Fruit fly (Drosophila melanogaster) whole organism, embryonic: Measurements from ENCODE around the gene Hip1.

Experiments
- CG11093 ChIP-seq: fragments of 200-800 bp; sonication (Bioruptor generic); IDR thresholded peaks from 3 replicates; pipeline ENCODE4 v1.3.6; 2022; ENCODE audit warnings: missing biosample characterization, missing genetic modification characterization
- CG11696 ChIP-seq: fragments of 200-800 bp; sonication (Bioruptor generic); IDR thresholded peaks from 2 replicates; pipeline ENCODE4 v1.3.6; 2022; ENCODE audit warnings: missing biosample characterization, missing genetic modification characterization
- CG13287 ChIP-seq: fragments of 200-800 bp; sonication (Bioruptor generic); IDR thresholded peaks from 2 replicates; pipeline ENCODE4 v1.3.6; 2022; ENCODE audit warnings: missing biosample characterization, missing genetic modification characterization; ENCODE audit not compliant: partially characterized antibody
- CG14710 ChIP-seq: fragments of 200-800 bp; sonication (Bioruptor generic); optimal IDR thresholded peaks from 3 replicates; lab custom pipeline; 2019; ENCODE audit warnings: missing biosample characterization, mild to moderate bottlenecking, missing genetic modification characterization, moderate library complexity
- CG15696 ChIP-seq: fragments of 200-800 bp; sonication (Bioruptor generic); optimal IDR thresholded peaks from 2 replicates; lab custom pipeline; 2019; ENCODE audit warnings: missing biosample characterization, mild to moderate bottlenecking, missing genetic modification characterization, moderate library complexity
- CG1603 ChIP-seq: fragments of 200-800 bp; sonication (Bioruptor generic); optimal IDR thresholded peaks from 2 replicates; lab custom pipeline; 2019; ENCODE audit warnings: missing biosample characterization, mild to moderate bottlenecking, missing genetic modification characterization, moderate library complexity
- CG16779 ChIP-seq: fragments of 200-800 bp; sonication (Bioruptor generic); IDR thresholded peaks from 2 replicates; pipeline ENCODE4 v1.3.6; 2022; ENCODE audit warnings: missing biosample characterization, missing genetic modification characterization
- CG1792 ChIP-seq: fragments of 200-800 bp; sonication (Bioruptor generic); optimal IDR thresholded peaks from 2 replicates; lab custom pipeline; 2016; ENCODE audit warnings: missing biosample characterization, missing genetic modification characterization
- CG2120 ChIP-seq: fragments of 200-800 bp; sonication (Bioruptor generic); optimal IDR thresholded peaks from 3 replicates; lab custom pipeline; 2016; ENCODE audit warnings: missing biosample characterization, missing genetic modification characterization
- CG2712 ChIP-seq: fragments of 200-800 bp; optimal IDR thresholded peaks from 3 replicates; lab custom pipeline; 2019; ENCODE audit warnings: missing biosample characterization, mild to moderate bottlenecking, missing genetic modification characterization, moderate library complexity
- CG30020 ChIP-seq: fragments of 200-800 bp; optimal IDR thresholded peaks from 2 replicates; lab custom pipeline; 2019; ENCODE audit warnings: missing biosample characterization, mild to moderate bottlenecking, missing genetic modification characterization, moderate library complexity
- CG30403 ChIP-seq: fragments of 200-800 bp; sonication (Bioruptor generic); optimal IDR thresholded peaks from 3 replicates; lab custom pipeline; 2016; ENCODE audit warnings: missing biosample characterization, missing genetic modification characterization
- CG4617 ChIP-seq: fragments of 200-800 bp; sonication (Bioruptor generic); optimal IDR thresholded peaks from 3 replicates; lab custom pipeline; 2016; ENCODE audit warnings: missing biosample characterization, missing genetic modification characterization, borderline replicate concordance
- CG6254 ChIP-seq: fragments of 200-800 bp; sonication (Bioruptor generic); optimal IDR thresholded peaks from 3 replicates; lab custom pipeline; 2017; ENCODE audit warnings: mild to moderate bottlenecking, missing biosample characterization, missing genetic modification reagents, missing genetic modification characterization
- CG6272 ChIP-seq: fragments of 200-800 bp; sonication (Bioruptor generic); IDR thresholded peaks from 2 replicates; pipeline ENCODE4 v1.3.6; 2022; ENCODE audit warnings: missing biosample characterization, missing genetic modification characterization
- CG7963 ChIP-seq: fragments of 200-800 bp; sonication (Bioruptor generic); IDR thresholded peaks from 3 replicates; pipeline ENCODE4 v1.3.6; 2022; ENCODE audit warnings: missing biosample characterization, missing genetic modification characterization; ENCODE audit not compliant: partially characterized antibody
- Dbx ChIP-seq: fragments of 200-800 bp; sonication (Bioruptor generic); IDR thresholded peaks from 3 replicates; pipeline ENCODE4 v1.3.6; 2022; ENCODE audit warnings: missing biosample characterization, missing genetic modification characterization
- Dek ChIP-seq: fragments of 200-800 bp; sonication (Bioruptor generic); optimal IDR thresholded peaks from 3 replicates; lab custom pipeline; 2019; ENCODE audit warnings: missing biosample characterization, mild to moderate bottlenecking, missing genetic modification characterization, moderate library complexity
- Doc2 ChIP-seq: fragments of 200-800 bp; sonication (Bioruptor generic); IDR thresholded peaks from 2 replicates; pipeline ENCODE4 v1.3.6; 2022; ENCODE audit warnings: missing biosample characterization, missing genetic modification characterization
- Dref ChIP-seq: fragments of 200-800 bp; sonication (Bioruptor generic); IDR thresholded peaks from 2 replicates; pipeline ENCODE4 v1.3.6; 2022; ENCODE audit warnings: missing biosample characterization, missing genetic modification characterization
- Ets97D ChIP-seq: fragments of 200-800 bp; sonication (Bioruptor generic); optimal IDR thresholded peaks from 3 replicates; lab custom pipeline; 2016; ENCODE audit warnings: missing biosample characterization, missing genetic modification characterization
- HmgD ChIP-seq: fragments of 200-800 bp; sonication (Bioruptor generic); optimal IDR thresholded peaks from 3 replicates; lab custom pipeline; 2016; ENCODE audit warnings: missing biosample characterization, missing genetic modification characterization
- Hr51 ChIP-seq, 2 experiments: fragments of 200-800 bp; sonication (Bioruptor generic); optimal IDR thresholded peaks; 2 replicates in 1 of 2; 3 replicates in 1 of 2; lab custom pipeline; 2016 to 2018; ENCODE audit warnings: missing biosample characterization in 2 of 2, missing genetic modification characterization in 2 of 2, mild to moderate bottlenecking in 1 of 2, moderate library complexity in 1 of 2
- Hsf ChIP-seq: fragments of 200-800 bp; sonication (Bioruptor generic); optimal IDR thresholded peaks from 3 replicates; lab custom pipeline; 2016; ENCODE audit warnings: missing biosample characterization, missing genetic modification characterization
- MBD-R2 ChIP-seq: fragments of 200-800 bp; sonication (Bioruptor generic); IDR thresholded peaks from 2 replicates; pipeline ENCODE4 v1.3.6; 2022; ENCODE audit warnings: missing biosample characterization, missing genetic modification characterization
- Med ChIP-seq: fragments of 200-800 bp; sonication (Bioruptor generic); peaks from one replicate; lab custom pipeline; 2016; ENCODE audit warnings: missing biosample characterization, missing genetic modification characterization, mild to moderate bottlenecking, inconsistent platforms, moderate library complexity
- NC2β ChIP-seq: fragments of 200-800 bp; sonication (Bioruptor generic); optimal IDR thresholded peaks from 2 replicates; lab custom pipeline; 2016; ENCODE audit warnings: missing biosample characterization, missing genetic modification characterization
- NK7.1 ChIP-seq: fragments of 200-800 bp; sonication (Bioruptor generic); optimal IDR thresholded peaks from 3 replicates; lab custom pipeline; 2016; ENCODE audit warnings: missing biosample characterization, missing genetic modification characterization
- Nf-YC ChIP-seq: fragments of 200-800 bp; optimal IDR thresholded peaks from 3 replicates; lab custom pipeline; 2019; ENCODE audit warnings: missing biosample characterization, mild to moderate bottlenecking, missing genetic modification characterization, moderate library complexity
- Opbp ChIP-seq: fragments of 200-800 bp; sonication (Bioruptor generic); IDR thresholded peaks from 3 replicates; pipeline ENCODE4 v1.3.6; 2022; ENCODE audit warnings: missing biosample characterization, missing genetic modification characterization; ENCODE audit not compliant: partially characterized antibody
- Vsx1 ChIP-seq: fragments of 200-800 bp; sonication (Bioruptor generic); optimal IDR thresholded peaks from 2 replicates; lab custom pipeline; 2017; ENCODE audit warnings: missing biosample characterization, mild to moderate bottlenecking, missing genetic modification characterization, missing genetic modification reagents
- bbx ChIP-seq: fragments of 200-800 bp; sonication (Bioruptor generic); IDR thresholded peaks from 2 replicates; pipeline ENCODE4 v1.3.6; 2022; ENCODE audit warnings: missing biosample characterization, missing genetic modification characterization; ENCODE audit not compliant: partially characterized antibody
- bowl ChIP-seq: fragments of 200-800 bp; sonication (Bioruptor generic); IDR thresholded peaks from 2 replicates; pipeline ENCODE4 v1.3.6; 2022; ENCODE audit warnings: missing biosample characterization, missing genetic modification characterization
- chif ChIP-seq, 2 experiments: fragments of 200-800 bp; sonication (Bioruptor generic); optimal IDR thresholded peaks; 3 replicates each; lab custom pipeline; 2016; ENCODE audit warnings: missing biosample characterization in 2 of 2, missing genetic modification characterization in 2 of 2
- chn ChIP-seq: fragments of 200-800 bp; sonication (Bioruptor generic); optimal IDR thresholded peaks from 2 replicates; lab custom pipeline; 2016; ENCODE audit warnings: missing biosample characterization, missing genetic modification characterization
- dmrt11E ChIP-seq: fragments of 200-800 bp; sonication (Bioruptor generic); optimal IDR thresholded peaks from 3 replicates; lab custom pipeline; 2018; ENCODE audit warnings: missing biosample characterization, mild to moderate bottlenecking, missing genetic modification characterization, moderate library complexity
- esg ChIP-seq: fragments of 200-800 bp; sonication (Bioruptor generic); conservative IDR thresholded peaks from 2 replicates; pipeline ENCODE4 v1.3.6; 2022; ENCODE audit warnings: missing biosample characterization, missing genetic modification characterization
- exex ChIP-seq: fragments of 200-800 bp; sonication (Bioruptor generic); optimal IDR thresholded peaks from 4 replicates; lab custom pipeline; 2018; ENCODE audit warnings: missing biosample characterization, mild to moderate bottlenecking, missing genetic modification characterization, moderate library complexity
- gce ChIP-seq: fragments of 200-800 bp; sonication (Bioruptor generic); IDR thresholded peaks from 3 replicates; pipeline ENCODE4 v1.3.6; 2022; ENCODE audit warnings: missing biosample characterization, missing genetic modification characterization
- inv ChIP-seq: fragments of 200-800 bp; sonication (Bioruptor generic); IDR thresholded peaks from 2 replicates; pipeline ENCODE4 v1.3.6; 2022; ENCODE audit warnings: missing biosample characterization, missing genetic modification characterization; ENCODE audit not compliant: partially characterized antibody
- knrl ChIP-seq: fragments of 200-800 bp; sonication (Bioruptor generic); IDR thresholded peaks from 3 replicates; pipeline ENCODE4 v1.3.6; 2022; ENCODE audit warnings: missing biosample characterization, missing genetic modification characterization; ENCODE audit not compliant: partially characterized antibody
- pfk ChIP-seq: fragments of 200-800 bp; sonication (Bioruptor generic); optimal IDR thresholded peaks from 2 replicates; lab custom pipeline; 2018; ENCODE audit warnings: missing biosample characterization, mild to moderate bottlenecking, missing genetic modification characterization, moderate library complexity
- pzg ChIP-seq: fragments of 200-800 bp; sonication (Bioruptor generic); optimal IDR thresholded peaks from 3 replicates; lab custom pipeline; 2018; ENCODE audit warnings: missing biosample characterization, mild to moderate bottlenecking, missing genetic modification characterization, moderate library complexity
- row ChIP-seq: fragments of 200-800 bp; sonication (Bioruptor generic); IDR thresholded peaks from 3 replicates; pipeline ENCODE4 v1.3.6; 2022; ENCODE audit warnings: missing biosample characterization, missing genetic modification characterization
- sens ChIP-seq: fragments of 200-800 bp; sonication (Bioruptor generic); peaks from one replicate; lab custom pipeline; 2016; ENCODE audit warnings: missing biosample characterization, missing genetic modification characterization
- tio ChIP-seq: fragments of 200-800 bp; sonication (Bioruptor generic); optimal IDR thresholded peaks from 2 replicates; lab custom pipeline; 2017; ENCODE audit warnings: missing biosample characterization, missing genetic modification characterization, inconsistent platforms
- unc-4 ChIP-seq: fragments of 200-800 bp; sonication (Bioruptor generic); IDR thresholded peaks from 2 replicates; pipeline ENCODE4 v1.3.6; 2022; ENCODE audit warnings: missing biosample characterization, missing genetic modification characterization; ENCODE audit not compliant: partially characterized antibody
- vvl ChIP-seq: fragments of 200-800 bp; sonication (Bioruptor generic); IDR thresholded peaks from 2 replicates; pipeline ENCODE4 v1.3.6; 2022; ENCODE audit warnings: missing biosample characterization, missing genetic modification characterization

Gene Hip1

DNA sequence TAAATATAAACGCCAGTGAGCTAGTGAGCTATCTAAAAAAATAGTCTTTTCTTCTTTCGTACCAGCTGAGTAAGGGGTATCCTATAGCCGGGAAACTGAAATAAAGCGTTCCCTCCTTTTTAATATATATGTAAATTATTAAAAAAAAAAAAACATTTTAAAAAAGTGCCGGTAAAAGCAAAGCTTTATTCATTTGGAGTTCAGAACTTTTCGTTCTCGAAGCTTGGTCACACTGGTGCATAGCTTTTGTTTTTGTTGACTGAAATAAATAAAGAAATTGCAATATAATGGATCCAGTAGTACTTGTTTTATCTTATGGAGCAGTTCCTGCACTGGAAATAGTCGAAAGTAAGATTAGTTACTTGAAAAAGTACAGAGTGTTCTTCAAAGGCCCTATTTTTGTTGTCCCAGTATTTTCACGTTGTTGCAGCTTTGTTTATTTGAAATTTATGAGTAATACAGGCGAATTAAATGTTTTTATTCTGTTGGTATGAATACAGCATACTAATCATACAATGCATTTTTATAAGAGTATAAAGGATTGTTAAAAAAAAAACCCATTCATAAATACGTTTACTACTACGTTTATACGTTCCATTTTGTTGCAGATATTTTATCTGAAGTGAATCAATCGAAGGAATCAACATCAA, 28.1 kb downstream of the Hip1 start, which contains the start of gene CG32109 (continued):
- no peak for TF ChIP-seq Vsx1 (GFP tag; lab: Kevin White, UChicago)
- peak; percentile 18 for TF ChIP-seq CG4617 (GFP tag; lab: Kevin White, UChicago)
- peak; percentile 22; the same call in 1 of the 2 replicates for TF ChIP-seq vvl
- no peak for TF ChIP-seq CG11093 (GFP tag; lab: Robert Waterston, UW)
- no peak for TF ChIP-seq CG6254
- peak; percentile 54 for TF ChIP-seq sens (GFP tag; lab: Kevin White, UChicago)
- no peak for TF ChIP-seq Dref (GFP tag; lab: Robert Waterston, UW)
- TF ChIP-seq Nf-YC (tag; lab: Kevin White, UChicago) = no peak
- no peak for TF ChIP-seq gce (GFP tag; lab: Robert Waterston, UW)

DNA sequence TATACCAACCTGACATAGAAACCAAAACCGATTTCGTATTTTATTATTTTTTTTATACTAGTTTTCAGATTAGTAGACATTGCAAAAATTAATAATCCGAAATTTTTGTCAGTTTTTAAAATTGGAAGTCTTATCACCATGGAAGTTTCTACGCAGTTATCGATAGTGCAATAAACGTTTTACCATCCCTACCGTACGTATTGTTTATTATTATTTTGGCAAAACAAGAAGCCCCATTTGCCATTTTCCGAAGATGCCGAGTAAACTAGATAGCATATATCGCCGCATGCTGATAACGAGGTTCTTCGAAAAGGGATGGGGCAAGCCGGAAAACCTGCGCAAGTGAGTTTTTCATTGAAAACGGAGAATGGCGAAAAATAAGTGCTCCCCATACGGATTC, 31.8 kb downstream of the Hip1 start, which contains the start of gene CG32112:
Gene CG32112 (plus strand): TSS at position 111 of the 400 bp plus-strand sequence.
- TF ChIP-seq HmgD (GFP tag; lab: Kevin White, UChicago) = no peak
- peak; percentile 35 for TF ChIP-seq CG2120
- TF ChIP-seq pfk (GFP tag; lab: Kevin White, UChicago) = peak; percentile 82
- 0 out of 2 replicates have a peak, but pooled peaks have one; percentile 17 for TF ChIP-seq inv (GFP tag; lab: Robert Waterston, UW)
- TF ChIP-seq CG1603 (tag; lab: Kevin White, UChicago) = peak; percentile 71
- no peak for TF ChIP-seq esg
- peak; percentile 52 for TF ChIP-seq Med (GFP tag; lab: Kevin White, UChicago)
- peak; percentile 58 for TF ChIP-seq bbx (GFP tag; lab: Robert Waterston, UW)
- no peak for TF ChIP-seq Dek (tag; lab: Kevin White, UChicago)
- peak; percentile 93 for TF ChIP-seq CG30020 (tag; lab: Kevin White, UChicago)
- peak; percentile 9 for TF ChIP-seq CG30403 (GFP tag; lab: Kevin White, UChicago)
- TF ChIP-seq chn (GFP tag; lab: Kevin White, UChicago) = no peak
- TF ChIP-seq CG16779 (GFP tag; lab: Robert Waterston, UW) = no peak
- peak; percentile 54 for TF ChIP-seq pzg
- peak; percentile 74 for TF ChIP-seq unc-4
- TF ChIP-seq CG11696 (GFP tag; lab: Robert Waterston, UW) = no peak
- TF ChIP-seq Hsf (GFP tag; lab: Kevin White, UChicago) = peak; percentile 17
- TF ChIP-seq tio (GFP tag; lab: Kevin White, UChicago) = no peak
- TF ChIP-seq NK7.1 (GFP tag; lab: Kevin White, UChicago) = no peak
- no peak for TF ChIP-seq CG6272 (GFP tag; lab: Robert Waterston, UW)
- TF ChIP-seq chif (GFP tag; optimal IDR thresholded peaks at IDR 0.05; lab: Kevin White, UChicago) = no peak
- TF ChIP-seq NC2β (GFP tag; lab: Kevin White, UChicago) = no peak
- peak; percentile 64 for TF ChIP-seq MBD-R2 (GFP tag; lab: Robert Waterston, UW)
- no peak for TF ChIP-seq dmrt11E (tag; lab: Kevin White, UChicago)
- peak; percentile 17 for TF ChIP-seq exex (tag; lab: Kevin White, UChicago)
- no peak for TF ChIP-seq Hr51 (GFP tag; optimal IDR thresholded peaks at IDR 0.05; lab: Kevin White, UChicago)
- no peak for TF ChIP-seq Doc2 (GFP tag; lab: Robert Waterston, UW)
- TF ChIP-seq CG15696 (tag; lab: Kevin White, UChicago) = no peak
- peak; percentile 21 for TF ChIP-seq CG2712
- peak; percentile 62 for TF ChIP-seq CG14710 (tag; lab: Kevin White, UChicago)
- TF ChIP-seq Opbp (GFP tag; lab: Robert Waterston, UW) = peak; percentile 58; the same call in 1 of the 3 replicates
- peak; percentile 26 for TF ChIP-seq Ets97D (GFP tag; lab: Kevin White, UChicago)
- TF ChIP-seq knrl (GFP tag; lab: Robert Waterston, UW) = peak; percentile 68; the same call in 2 of the 3 replicates
- peak; percentile 85 for TF ChIP-seq CG13287
- 0 out of 3 replicates have a peak, but pooled peaks have one; percentile 7 for TF ChIP-seq Dbx (GFP tag; lab: Robert Waterston, UW)
- peak; percentile 53; the same call in 1 of the 3 replicates for TF ChIP-seq CG7963 (GFP tag; lab: Robert Waterston, UW)
- TF ChIP-seq bowl = no peak
- TF ChIP-seq row (GFP tag; lab: Robert Waterston, UW) = peak; percentile 47; the same call in 1 of the 3 replicates
- peak; percentile 8 for TF ChIP-seq CG1792 (GFP tag; lab: Kevin White, UChicago)
